Worm (Caenorhabditis elegans) whole organism, midembryonic: ENCODE results near the gene C49C3.20.

Experiments used
- T22C8.4 ChIP-seq: fragments of 200-800 bp; sonication (Bioruptor generic); IDR thresholded peaks from 2 replicates; pipeline ENCODE4 v1.3.6; 2022; ENCODE audit warnings: missing genetic modification characterization, missing compliant biosample characterization
- cog-1 ChIP-seq: sonication (generic microtip); optimal IDR thresholded peaks from 2 replicates; lab custom pipeline; 2016; ENCODE audit warnings: missing genetic modification characterization, missing compliant biosample characterization
- flt-1 ChIP-seq: fragments of 200-800 bp; sonication (Bioruptor generic); IDR thresholded peaks from 2 replicates; pipeline ENCODE4 v1.3.6; 2022; ENCODE audit warnings: missing genetic modification characterization, missing compliant biosample characterization
- klf-2 ChIP-seq: fragments of 200-800 bp; sonication (Bioruptor generic); conservative IDR thresholded peaks from 2 replicates; pipeline ENCODE4 v1.3.6; 2022; ENCODE audit warnings: missing genetic modification reagents, missing genetic modification characterization, missing compliant biosample characterization
- med-1 ChIP-seq: sonication (generic microtip); optimal IDR thresholded peaks from 2 replicates; lab custom pipeline; 2017; ENCODE audit warnings: missing genetic modification characterization, mild to moderate bottlenecking, missing compliant biosample characterization, antibody characterized with exemption, missing genetic modification reagents; ENCODE audit not compliant: insufficient read depth
- ref-1 ChIP-seq: fragments of 200-800 bp; sonication (Bioruptor generic); conservative IDR thresholded peaks from 2 replicates; pipeline ENCODE4 v1.3.6; 2022; ENCODE audit warnings: missing genetic modification reagents, missing genetic modification characterization, missing compliant biosample characterization
- tab-1 ChIP-seq: fragments of 200-800 bp; sonication (Bioruptor generic); IDR thresholded peaks from 2 replicates; pipeline ENCODE4 v1.3.6; 2022; ENCODE audit warnings: missing genetic modification characterization, missing compliant biosample characterization
- ztf-23 ChIP-seq: fragments of 200-800 bp; sonication (Bioruptor generic); IDR thresholded peaks from 2 replicates; pipeline ENCODE4 v1.3.6; 2022; ENCODE audit warnings: missing genetic modification reagents, missing genetic modification characterization, missing compliant biosample characterization
- ztf-29 ChIP-seq: fragments of 200-800 bp; sonication (Bioruptor generic); IDR thresholded peaks from 2 replicates; pipeline ENCODE4 v1.3.6; 2022; ENCODE audit warnings: missing genetic modification reagents, missing genetic modification characterization, missing compliant biosample characterization

The C49C3.20 gene

DNA sequence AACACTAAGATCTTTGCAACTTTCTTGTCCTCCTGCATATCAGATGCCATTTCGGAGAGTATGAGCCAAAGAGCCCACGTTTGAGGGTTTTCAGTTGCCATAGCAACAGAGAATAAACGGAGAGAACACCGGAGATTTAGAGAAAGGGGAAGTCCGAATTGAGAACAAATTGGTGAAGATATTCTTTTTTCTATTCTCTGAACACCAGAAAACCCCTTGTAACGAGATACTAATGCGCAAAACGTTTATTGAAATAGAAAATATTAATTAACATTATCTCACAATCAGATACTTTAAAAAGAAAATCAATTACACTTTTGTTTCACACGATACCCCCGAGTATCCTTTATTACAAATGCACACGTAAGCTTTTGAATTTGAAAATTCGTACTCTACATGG is 14.4 kb downstream of the C49C3.20 start, which contains the start of gene ifta-2:
Gene ifta-2, minus strand, starts transcription at position 101 of the 400 bp plus-strand sequence.
- no peak for TF ChIP-seq flt-1 (GFP tag; lab: Robert Waterston, UW)
- TF ChIP-seq tab-1 (GFP tag; lab: Robert Waterston, UW), result no peak
- no peak for TF ChIP-seq ztf-29 (GFP tag; lab: Robert Waterston, UW)
- no peak for TF ChIP-seq T22C8.4
- no peak for TF ChIP-seq ref-1 (GFP tag; lab: Robert Waterston, UW)
- TF ChIP-seq klf-2 (GFP tag; lab: Robert Waterston, UW), result no peak

DNA sequence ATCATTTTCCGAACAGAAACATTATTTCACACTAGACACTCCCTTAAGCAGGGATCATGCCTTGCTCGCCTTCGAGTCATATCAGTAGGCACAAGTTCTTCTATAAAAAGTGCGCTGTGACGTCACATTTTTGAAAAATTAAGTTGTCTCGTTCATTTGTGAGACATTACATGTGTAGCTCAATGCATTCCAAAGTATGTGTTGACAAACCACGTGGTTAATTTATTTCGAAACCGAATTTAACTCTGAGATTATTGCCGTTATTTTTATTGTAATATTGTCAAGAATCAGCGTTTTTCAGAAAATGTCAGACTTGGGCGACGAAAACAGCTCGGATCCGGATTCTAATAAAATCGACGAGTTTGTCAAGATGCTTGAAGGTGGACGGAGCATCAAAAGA is 21.8 kb downstream of the C49C3.20 start, which contains the start of gene T28F3.5:
Gene T28F3.5, plus strand, starts transcription at position 301 of the 400 bp plus-strand sequence.
- TF ChIP-seq ztf-29 (GFP tag; lab: Robert Waterston, UW), result no peak
- no peak for TF ChIP-seq ref-1 (GFP tag; lab: Robert Waterston, UW)
- TF ChIP-seq ztf-23 (GFP tag; lab: Robert Waterston, UW), result no peak
- TF ChIP-seq tab-1 (GFP tag; lab: Robert Waterston, UW), result no peak
- TF ChIP-seq flt-1 (GFP tag; lab: Robert Waterston, UW), result no peak
- no peak for TF ChIP-seq med-1 (GFP tag; lab: Kevin White, UChicago)
- no peak for TF ChIP-seq cog-1
- TF ChIP-seq T22C8.4, result no peak
- TF ChIP-seq klf-2 (GFP tag; lab: Robert Waterston, UW), result no peak

DNA sequence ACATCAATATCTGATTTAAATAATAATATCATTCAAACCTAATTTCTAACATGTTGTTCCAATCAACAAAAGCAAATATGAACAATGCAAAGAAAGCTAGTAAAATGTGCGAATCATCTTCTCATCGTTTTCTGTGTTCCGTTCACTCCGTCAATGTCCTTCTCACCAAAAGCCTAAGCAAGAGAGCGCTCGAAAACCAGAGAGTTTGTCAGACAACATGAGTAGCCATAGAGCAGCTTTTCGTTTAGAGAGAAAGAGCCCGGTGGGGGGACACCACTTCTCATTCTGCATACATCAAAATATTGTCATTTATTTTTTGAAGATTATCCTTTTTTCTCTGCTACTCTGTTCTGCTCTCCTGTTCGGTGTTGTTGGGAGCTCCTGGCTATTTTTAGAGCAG is 22.6 kb downstream of the C49C3.20 start:
- TF ChIP-seq ztf-23 (GFP tag; lab: Robert Waterston, UW), result no peak
- TF ChIP-seq tab-1 (GFP tag; lab: Robert Waterston, UW), result no peak
- no peak for TF ChIP-seq cog-1
- no peak for TF ChIP-seq flt-1 (GFP tag; lab: Robert Waterston, UW)
- TF ChIP-seq ztf-29 (GFP tag; lab: Robert Waterston, UW), result no peak
- no peak for TF ChIP-seq ref-1 (GFP tag; lab: Robert Waterston, UW)
- TF ChIP-seq T22C8.4, result no peak
- TF ChIP-seq med-1 (GFP tag; lab: Kevin White, UChicago), result no peak
- no peak for TF ChIP-seq klf-2 (GFP tag; lab: Robert Waterston, UW)

DNA sequence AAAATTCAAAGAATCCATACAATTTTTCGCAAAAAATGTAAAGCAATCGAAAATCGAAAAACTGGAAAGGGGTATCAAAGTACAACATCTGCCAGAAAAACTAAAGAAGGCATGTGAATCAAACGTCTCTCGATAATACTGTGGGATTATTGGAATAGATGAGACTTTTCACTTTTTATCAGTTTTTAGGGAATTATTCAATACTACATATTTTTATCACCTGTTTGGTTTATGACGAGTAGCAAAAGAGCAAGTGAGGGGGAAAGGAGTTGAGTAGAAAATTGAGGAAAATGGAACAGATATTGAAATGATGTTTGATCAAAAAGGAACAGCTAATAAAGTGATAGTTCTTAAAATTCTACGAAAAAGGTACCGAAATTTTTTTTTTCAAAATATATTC is 23.2 kb downstream of the C49C3.20 start:
- TF ChIP-seq ztf-23 (GFP tag; lab: Robert Waterston, UW) (no peak), T22C8.4 (no peak), med-1 (GFP tag; lab: Kevin White, UChicago) (no peak)

DNA sequence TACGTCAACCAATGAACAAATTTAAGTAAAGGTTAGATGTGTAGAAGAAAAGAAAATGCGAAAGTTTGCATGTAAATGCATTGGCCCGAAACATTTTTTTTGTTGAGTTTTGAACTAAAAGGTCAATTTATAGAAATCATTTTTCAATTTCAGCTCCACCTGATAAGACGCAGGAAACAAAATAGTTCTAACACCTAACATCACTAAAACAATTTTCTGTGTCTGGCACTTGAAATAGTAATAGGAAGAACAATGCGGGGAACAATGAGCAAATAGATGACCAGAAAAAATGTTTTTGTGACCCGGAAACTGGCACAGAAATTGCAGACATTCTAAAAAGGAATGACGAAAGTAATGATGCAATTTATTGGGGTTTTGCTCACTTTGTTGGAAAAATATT is 23.9 kb downstream of the C49C3.20 start:
- TF ChIP-seq cog-1 (no peak), T22C8.4 (no peak), med-1 (GFP tag; lab: Kevin White, UChicago) (no peak), ref-1 (GFP tag; lab: Robert Waterston, UW) (no peak), ztf-23 (GFP tag; lab: Robert Waterston, UW) (no peak), ztf-29 (GFP tag; lab: Robert Waterston, UW) (no peak), tab-1 (GFP tag; lab: Robert Waterston, UW) (no peak), klf-2 (GFP tag; lab: Robert Waterston, UW) (no peak), flt-1 (GFP tag; lab: Robert Waterston, UW) (no peak)

DNA sequence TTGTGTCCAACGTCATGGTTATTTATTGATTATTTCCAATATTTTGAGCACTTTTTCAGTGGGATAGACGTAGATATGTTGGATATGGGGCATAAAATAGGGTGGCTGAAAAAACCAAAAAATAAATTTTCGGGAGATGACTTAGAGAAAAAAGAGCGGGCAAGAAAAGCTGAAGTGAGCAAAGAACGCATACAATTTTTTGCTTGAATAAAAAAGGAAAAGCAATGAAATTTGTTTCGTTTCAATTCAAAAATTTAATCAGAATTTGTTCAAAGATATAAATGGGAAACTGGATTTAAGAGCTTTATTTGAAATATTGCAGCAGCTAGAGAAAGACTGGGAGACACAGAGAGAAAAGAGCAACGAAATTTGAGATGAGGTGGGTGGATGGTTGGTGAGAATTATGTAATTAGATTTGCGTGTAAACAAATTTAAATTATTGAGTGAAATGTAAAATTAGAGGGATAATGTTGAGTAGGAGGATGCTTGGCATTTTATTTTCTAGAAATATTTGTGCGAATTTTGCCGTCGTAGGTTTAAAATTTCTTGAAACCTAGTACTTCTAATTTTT is 24.6 kb downstream of the C49C3.20 start, which contains the start of the genes T28F3.11 and slc-17.4:
Gene T28F3.11, minus strand, starts transcription at position 51 of the 571 bp plus-strand sequence.
Gene slc-17.4, minus strand, starts transcription at position 105 of the 571 bp plus-strand sequence.
- no peak for TF ChIP-seq flt-1 (GFP tag; lab: Robert Waterston, UW)
- no peak for TF ChIP-seq ztf-23 (GFP tag; lab: Robert Waterston, UW)
- no peak for TF ChIP-seq tab-1 (GFP tag; lab: Robert Waterston, UW)
- no peak for TF ChIP-seq T22C8.4
- TF ChIP-seq ztf-29 (GFP tag; lab: Robert Waterston, UW), result no peak
- TF ChIP-seq cog-1, result no peak
- TF ChIP-seq med-1 (GFP tag; lab: Kevin White, UChicago), result no peak
- TF ChIP-seq klf-2 (GFP tag; lab: Robert Waterston, UW), result no peak
- no peak for TF ChIP-seq ref-1 (GFP tag; lab: Robert Waterston, UW)

DNA sequence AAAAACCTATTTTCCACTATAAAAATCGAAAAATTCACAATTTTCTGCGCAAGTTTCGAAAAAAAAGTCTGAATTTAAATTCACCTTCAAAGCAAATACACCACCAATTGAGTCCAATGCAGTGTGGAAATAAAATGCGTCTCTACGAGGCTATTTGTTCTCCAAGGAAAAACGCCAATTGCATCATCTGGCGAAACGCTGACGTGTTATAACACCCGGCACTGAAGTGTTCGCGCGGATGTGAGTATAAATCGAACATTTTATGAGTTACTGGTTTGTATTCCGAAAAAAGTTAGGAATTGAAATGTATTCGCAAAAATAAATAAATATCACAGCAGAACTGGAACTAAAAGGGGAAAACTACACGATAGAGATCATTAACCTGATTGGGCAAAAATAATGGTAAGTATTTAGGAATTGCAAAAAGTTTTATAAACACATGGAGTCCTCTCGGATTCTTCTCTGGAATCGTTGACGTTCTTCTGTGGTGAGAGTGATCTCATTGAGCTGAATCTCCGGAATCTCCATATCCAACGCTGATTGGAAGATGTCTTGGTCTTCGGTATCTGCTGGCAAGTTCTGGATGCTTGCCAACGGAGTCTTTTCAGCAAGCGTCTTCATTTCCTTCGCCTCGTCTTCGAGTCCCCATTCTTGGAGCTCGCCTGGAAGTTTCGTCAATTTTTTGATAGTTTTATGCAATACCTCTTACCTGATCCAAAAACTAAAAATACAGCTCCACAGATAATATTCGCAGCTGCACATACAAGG is 28.2 kb downstream of the C49C3.20 start, which contains the start of gene zipt-7.1:
Gene zipt-7.1, minus strand, starts transcription at position 232 of the 768 bp plus-strand sequence.
- TF ChIP-seq med-1 (GFP tag; lab: Kevin White, UChicago), result no peak
- TF ChIP-seq klf-2 (GFP tag; lab: Robert Waterston, UW), result no peak
- TF ChIP-seq ztf-29 (GFP tag; lab: Robert Waterston, UW), result no peak

DNA sequence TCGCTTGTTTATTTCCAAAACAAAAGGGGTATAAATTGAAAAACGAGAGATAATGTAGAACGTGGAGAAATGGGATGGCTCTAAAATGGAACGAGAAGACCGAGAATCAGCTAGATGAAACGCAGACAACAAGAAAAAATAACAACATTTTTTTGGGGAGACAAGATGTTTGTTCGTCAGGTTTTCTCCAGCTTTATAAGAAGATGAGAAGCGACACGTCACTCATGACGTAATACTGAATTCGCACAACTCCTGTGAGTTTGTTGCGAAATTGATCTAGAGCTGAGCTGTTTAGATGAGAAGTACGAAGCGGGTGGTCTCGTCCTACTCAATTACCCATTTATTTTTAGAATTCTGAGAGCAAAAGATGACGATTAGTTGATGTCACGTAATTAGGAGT is 31.0 kb downstream of the C49C3.20 start:
- TF ChIP-seq tab-1 (GFP tag; lab: Robert Waterston, UW) (no peak), ztf-29 (GFP tag; lab: Robert Waterston, UW) (no peak), ref-1 (GFP tag; lab: Robert Waterston, UW) (no peak), T22C8.4 (no peak), klf-2 (GFP tag; lab: Robert Waterston, UW) (no peak), flt-1 (GFP tag; lab: Robert Waterston, UW) (no peak), med-1 (GFP tag; lab: Kevin White, UChicago) (no peak), ztf-23 (GFP tag; lab: Robert Waterston, UW) (no peak), cog-1 (no peak)

DNA sequence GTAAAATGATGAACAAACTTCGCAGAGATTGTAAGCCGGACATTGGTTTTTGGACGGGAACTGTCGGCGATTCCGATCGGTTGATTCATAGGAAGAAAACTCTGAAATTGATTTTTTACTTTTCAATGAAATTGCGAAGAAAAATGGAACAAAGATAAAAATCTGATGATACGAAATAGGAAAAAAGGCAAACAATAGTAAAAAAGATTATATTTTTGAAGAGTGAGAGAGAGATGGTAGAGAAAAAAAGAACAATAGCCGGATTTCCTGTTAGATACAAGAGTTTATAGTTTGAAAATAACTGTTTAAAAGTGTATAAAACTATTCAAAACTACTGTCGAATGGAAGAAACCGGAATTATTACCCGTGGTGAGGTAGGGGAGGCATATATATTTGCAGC is 32.2 kb downstream of the C49C3.20 start, which contains the start of gene nra-1:
Gene nra-1, minus strand, starts transcription at position 101 of the 400 bp plus-strand sequence.
- no peak for TF ChIP-seq T22C8.4
- no peak for TF ChIP-seq ztf-29 (GFP tag; lab: Robert Waterston, UW)
- TF ChIP-seq ztf-23 (GFP tag; lab: Robert Waterston, UW), result no peak
- no peak for TF ChIP-seq flt-1 (GFP tag; lab: Robert Waterston, UW)
- TF ChIP-seq cog-1, result no peak
- TF ChIP-seq tab-1 (GFP tag; lab: Robert Waterston, UW), result no peak
- no peak for TF ChIP-seq med-1 (GFP tag; lab: Kevin White, UChicago)
- TF ChIP-seq klf-2 (GFP tag; lab: Robert Waterston, UW), result no peak
- no peak for TF ChIP-seq ref-1 (GFP tag; lab: Robert Waterston, UW)
